Fruit fly (Drosophila melanogaster): Measurements from ENCODE around the gene CG9519.

Gene CG9519

DNA sequence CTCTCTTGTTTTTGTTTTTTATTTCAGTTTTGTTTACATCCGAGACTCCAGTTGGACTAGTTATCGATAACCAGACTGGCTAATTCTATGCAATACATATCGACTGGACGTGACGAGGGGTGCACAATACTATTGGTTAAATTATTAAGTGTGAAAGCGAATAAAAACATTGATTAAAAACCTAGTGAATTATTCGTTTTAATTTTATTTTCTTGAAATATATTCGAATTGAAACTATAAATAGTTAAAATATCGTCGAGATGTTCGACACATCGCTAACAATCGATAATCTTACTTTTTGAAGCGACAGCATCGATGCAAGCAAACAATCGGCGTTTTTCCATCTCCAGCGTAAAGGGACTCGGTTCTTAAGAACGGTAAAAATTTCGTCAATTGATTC lies 17.1 kb downstream of the CG9519 start, which contains the start of the genes CG32590 and Flo2 (continued):
- peak; percentile 54 for TF ChIP-seq Mes4 (GFP tag; optimal IDR thresholded peaks at IDR 0.05)
- TF ChIP-seq Trl (optimal IDR thresholded peaks at IDR 0.05): no peak
- TF ChIP-seq Trl (GFP tag; optimal IDR thresholded peaks at IDR 0.05): peak; percentile 56
- peak; percentile 59 for TF ChIP-seq Drgx (GFP tag; IDR thresholded peaks at IDR 0.05)
- no peak for TF ChIP-seq ash1 (GFP tag; optimal IDR thresholded peaks at IDR 0.05)
- TF ChIP-seq zen2 (GFP tag; IDR thresholded peaks at IDR 0.05; ENCODE audit: partially characterized antibody): peak; percentile 93
- TF ChIP-seq CG31224 (GFP tag; IDR thresholded peaks at IDR 0.05): peak; percentile 70
- peak; percentile 45; the same call in 1 of the 3 replicates for TF ChIP-seq CG7357 (GFP tag; IDR thresholded peaks at IDR 0.05)
- TF ChIP-seq CG32532 (GFP tag; IDR thresholded peaks at IDR 0.05): peak; percentile 90
- peak; percentile 44 for TF ChIP-seq Nf-YC (tag; optimal IDR thresholded peaks at IDR 0.05)
- peak; percentile 66 for TF ChIP-seq Ssrp (tag; optimal IDR thresholded peaks at IDR 0.05)
- 0 out of 2 replicates have a peak, but pooled peaks have one; percentile 28 for TF ChIP-seq CG17612 (GFP tag; IDR thresholded peaks at IDR 0.05)
- TF ChIP-seq sug (tag; optimal IDR thresholded peaks at IDR 0.05): peak; percentile 60
- TF ChIP-seq CG2875 (GFP tag; optimal IDR thresholded peaks at IDR 0.05): no peak
- TF ChIP-seq CG10267 (tag; optimal IDR thresholded peaks at IDR 0.05): peak; percentile 69
- 0 out of 2 replicates have a peak, but pooled peaks have one; percentile 14 for TF ChIP-seq CG10321 (GFP tag; IDR thresholded peaks at IDR 0.05)
- peak; percentile 79 for TF ChIP-seq ken (GFP tag; IDR thresholded peaks at IDR 0.05)
- TF ChIP-seq Ets97D (GFP tag; optimal IDR thresholded peaks at IDR 0.05): peak; percentile 72
- TF ChIP-seq CG12942 (GFP tag; optimal IDR thresholded peaks at IDR 0.05): peak; percentile 76
- TF ChIP-seq CG33557 (GFP tag; optimal IDR thresholded peaks at IDR 0.05): peak; percentile 12
- TF ChIP-seq lab (GFP tag; optimal IDR thresholded peaks at IDR 0.05): peak; percentile 78
- TF ChIP-seq Chrac-16 (GFP tag; optimal IDR thresholded peaks at IDR 0.05): peak; percentile 81
- peak; percentile 76 for TF ChIP-seq Dip3 (GFP tag; optimal IDR thresholded peaks at IDR 0.05)
- peak; percentile 30 for TF ChIP-seq psq (GFP tag; optimal IDR thresholded peaks at IDR 0.05)
- peak in 1 of 2 experiments; percentile 91 for TF ChIP-seq insv (GFP tag; optimal IDR thresholded peaks at IDR 0.05)
- TF ChIP-seq kni (GFP tag; optimal IDR thresholded peaks at IDR 0.05): no peak
- peak; percentile 35 for TF ChIP-seq p53 (GFP tag; optimal IDR thresholded peaks at IDR 0.05)
- no peak for TF ChIP-seq CG1529 (GFP tag; optimal IDR thresholded peaks at IDR 0.05)
- peak; percentile 53 for TF ChIP-seq Bteb2 (GFP tag; optimal IDR thresholded peaks at IDR 0.05)
- peak; percentile 99 for TF ChIP-seq sna (GFP tag; IDR thresholded peaks at IDR 0.05; ENCODE audit: partially characterized antibody)

- peak; percentile 4 for TF ChIP-seq CG2116 (GFP tag; optimal IDR thresholded peaks at IDR 0.05)
- no peak for TF ChIP-seq Ada2b (GFP tag; IDR thresholded peaks at IDR 0.05)
- no peak for TF ChIP-seq CG2875 (GFP tag; optimal IDR thresholded peaks at IDR 0.05)
- TF ChIP-seq CG10274 (GFP tag; optimal IDR thresholded peaks at IDR 0.05): no peak
- TF ChIP-seq trh (GFP tag; optimal IDR thresholded peaks at IDR 0.05): no peak
- TF ChIP-seq bbx (GFP tag; IDR thresholded peaks at IDR 0.05; ENCODE audit: partially characterized antibody): 0 out of 2 replicates have a peak, but pooled peaks have one; percentile 56
- no peak for TF ChIP-seq wdn (GFP tag; IDR thresholded peaks at IDR 0.05)
- no peak for TF ChIP-seq zfh1 (GFP tag; IDR thresholded peaks at IDR 0.05)
- TF ChIP-seq nau (GFP tag; optimal IDR thresholded peaks at IDR 0.05): no peak
- peak; percentile 19 for TF ChIP-seq pzg (GFP tag; optimal IDR thresholded peaks at IDR 0.05)
- TF ChIP-seq CG31388 (GFP tag; optimal IDR thresholded peaks at IDR 0.05): no peak
- TF ChIP-seq zen2 (GFP tag; IDR thresholded peaks at IDR 0.05; ENCODE audit: partially characterized antibody): peak; percentile 47; the same call in 1 of the 3 replicates
- TF ChIP-seq CG2202 (tag; optimal IDR thresholded peaks at IDR 0.05): no peak
- TF ChIP-seq knrl (GFP tag; IDR thresholded peaks at IDR 0.05; ENCODE audit: partially characterized antibody): peak; percentile 47; the same call in 2 of the 3 replicates
- peak; percentile 52 for TF ChIP-seq tna (GFP tag; IDR thresholded peaks at IDR 0.05; ENCODE audit: partially characterized antibody)
- peak in 1 of 2 experiments; percentile 61 for TF ChIP-seq Pdp1 (GFP tag; optimal IDR thresholded peaks at IDR 0.05)
- TF ChIP-seq HLH4C (GFP tag; IDR thresholded peaks at IDR 0.05; ENCODE audit: partially characterized antibody): peak; percentile 61; the same call in 1 of the 3 replicates
- TF ChIP-seq amos (GFP tag; IDR thresholded peaks at IDR 0.05; ENCODE audit: partially characterized antibody): peak; percentile 61; the same call in 1 of the 2 replicates
- peak; percentile 76 for TF ChIP-seq CG13287 (GFP tag; IDR thresholded peaks at IDR 0.05; ENCODE audit: partially characterized antibody)
- TF ChIP-seq CG10431 (GFP tag; optimal IDR thresholded peaks at IDR 0.05): no peak
- no peak for TF ChIP-seq pita (GFP tag; optimal IDR thresholded peaks at IDR 0.05)
- no peak for TF ChIP-seq bowl (GFP tag; IDR thresholded peaks at IDR 0.05)
Measured at dm6 chrX:14837983-14838382, 18.2 kb downstream of the CG9519 start, which contains the start of gene Grx5. TSS of gene Grx5 (minus strand) at chrX:14838198.

Measured in whole organism, embryonic.